Worm (Caenorhabditis elegans) whole organism, early embryonic: ENCODE data around the gene cdc-73.

Source experiments
- ama-1 ChIP-seq: fragments of 150-350 bp; optimal IDR thresholded peaks from 2 replicates; lab custom pipeline; 2014
- ceh-36 ChIP-seq: sonication (generic microtip); optimal IDR thresholded peaks from 2 replicates; lab custom pipeline; 2016; ENCODE audit warnings: missing genetic modification characterization, inconsistent platforms, missing compliant biosample characterization
- ets-7 ChIP-seq: sonication (generic microtip); optimal IDR thresholded peaks from 2 replicates; lab custom pipeline; 2016; ENCODE audit warnings: missing genotype, missing genetic modification characterization, missing compliant biosample characterization
- pes-1 ChIP-seq: fragments of 200-800 bp; sonication (Bioruptor generic); IDR thresholded peaks from 2 replicates; pipeline ENCODE4 v1.3.6; 2022; ENCODE audit warnings: missing genetic modification reagents, missing genetic modification characterization, missing compliant biosample characterization
- sea-1 ChIP-seq: fragments of 200-800 bp; sonication (Bioruptor generic); conservative IDR thresholded peaks from 2 replicates; pipeline ENCODE4 v1.3.6; 2022; ENCODE audit warnings: missing genetic modification characterization, missing compliant biosample characterization
- tbx-37 ChIP-seq: fragments of 200-800 bp; sonication (Bioruptor generic); conservative IDR thresholded peaks from 2 replicates; pipeline ENCODE4 v1.3.6; 2022; ENCODE audit warnings: missing genetic modification reagents, missing genetic modification characterization, missing compliant biosample characterization

- TF ChIP-seq ceh-36 (tag; lab: Kevin White, UChicago) (no peak), ets-7 (tag; lab: Kevin White, UChicago) (no peak), sea-1 (GFP tag; lab: Robert Waterston, UW) (no peak), pes-1 (GFP tag; lab: Robert Waterston, UW) (no peak), tbx-37 (no peak), ama-1 (no peak)
These were observed 18.0 kb upstream of the cdc-73 start for ce11 chrIV:4024159-4025004.
